Worm (Caenorhabditis elegans): ENCODE data around the gene D1005.6.

The D1005.6 gene

ce11 chrX:1486135-1486648, 21.6 kb upstream of the D1005.6 start, which contains the start of the genes D1005.10 and dhs-25:
D1005.10 (minus strand) TSS chrX:1486185.
dhs-25 (plus strand) TSS chrX:1486532.
- TF ChIP-seq fkh-10 (GFP tag; optimal IDR thresholded peaks at IDR 0.05), result no peak
- TF ChIP-seq R02D3.7 (tag; optimal IDR thresholded peaks at IDR 0.05), result no peak
- TF ChIP-seq skn-1 (tag; optimal IDR thresholded peaks at IDR 0.05), result peak; percentile 46
- TF ChIP-seq zag-1 (tag; optimal IDR thresholded peaks at IDR 0.05), result no peak
- TF ChIP-seq ceh-82 (tag; optimal IDR thresholded peaks at IDR 0.05), result no peak
- peak; percentile 84 for TF ChIP-seq pqm-1 (tag; optimal IDR thresholded peaks at IDR 0.05)
- no peak for TF ChIP-seq unc-62 (GFP tag; optimal IDR thresholded peaks at IDR 0.05)
- TF ChIP-seq nhr-43 (tag; optimal IDR thresholded peaks at IDR 0.05; ENCODE audit: poor library complexity, severe bottlenecking), result peak; percentile 84
- no peak for TF ChIP-seq nhr-77 (tag; optimal IDR thresholded peaks at IDR 0.05)
- no peak for TF ChIP-seq ceh-16 (tag; optimal IDR thresholded peaks at IDR 0.05)
- peak; percentile 59 for TF ChIP-seq hmg-11 (tag; optimal IDR thresholded peaks at IDR 0.05)
- TF ChIP-seq nfya-1 (tag; optimal IDR thresholded peaks at IDR 0.05; ENCODE audit: insufficient read depth), result peak; percentile 72
- TF ChIP-seq mml-1 (tag; optimal IDR thresholded peaks at IDR 0.05), result no peak
- no peak for TF ChIP-seq ztf-11 (tag; optimal IDR thresholded peaks at IDR 0.05)
- TF ChIP-seq nhr-25 (tag; optimal IDR thresholded peaks at IDR 0.05), result peak; percentile 91
- TF ChIP-seq fkh-2 (tag; optimal IDR thresholded peaks at IDR 0.05), result no peak
- no peak for TF ChIP-seq sea-2 (GFP tag; optimal IDR thresholded peaks at IDR 0.05)
- TF ChIP-seq ceh-9 (tag; optimal IDR thresholded peaks at IDR 0.05), result no peak
- TF ChIP-seq nhr-237 (tag; optimal IDR thresholded peaks at IDR 0.05), result no peak
- TF ChIP-seq unc-39 (tag; optimal IDR thresholded peaks at IDR 0.05), result no peak
- no peak for TF ChIP-seq elt-3 (tag; optimal IDR thresholded peaks at IDR 0.05)
- TF ChIP-seq lsy-12 (tag; optimal IDR thresholded peaks at IDR 0.05), result no peak
- TF ChIP-seq elt-2 (tag; optimal IDR thresholded peaks at IDR 0.05), result peak; percentile 91
- no peak for TF ChIP-seq nhr-11 (tag; optimal IDR thresholded peaks at IDR 0.05)
- TF ChIP-seq jun-1 (tag; optimal IDR thresholded peaks at IDR 0.05), result peak; percentile 68
- no peak for TF ChIP-seq daf-12 (tag; optimal IDR thresholded peaks at IDR 0.05)
- TF ChIP-seq egl-5 (tag; optimal IDR thresholded peaks at IDR 0.05), result no peak
- TF ChIP-seq lin-15B (tag; optimal IDR thresholded peaks at IDR 0.05), result no peak
- peak; percentile 88 for TF ChIP-seq pha-4 (tag; optimal IDR thresholded peaks at IDR 0.05)
- no peak for TF ChIP-seq elt-1 (tag; optimal IDR thresholded peaks at IDR 0.05)
- no peak for TF ChIP-seq egl-27 (tag; optimal IDR thresholded peaks at IDR 0.05)
- peak; percentile 46 for TF ChIP-seq lin-39 (tag; optimal IDR thresholded peaks at IDR 0.05)
- TF ChIP-seq eor-1 (tag; optimal IDR thresholded peaks at IDR 0.05), result no peak
- no peak for TF ChIP-seq snpc-4 (tag; optimal IDR thresholded peaks at IDR 0.05)
- peak; percentile 81 for TF ChIP-seq ceh-28 (tag; optimal IDR thresholded peaks at IDR 0.05)
- TF ChIP-seq mdl-1 (tag; optimal IDR thresholded peaks at IDR 0.05), result no peak
- TF ChIP-seq ztf-4 (tag; optimal IDR thresholded peaks at IDR 0.05), result peak; percentile 4
- TF ChIP-seq tbx-2 (tag; optimal IDR thresholded peaks at IDR 0.05), result no peak
- no peak for TF ChIP-seq nhr-28 (tag; optimal IDR thresholded peaks at IDR 0.05)
- TF ChIP-seq nhr-23 (tag; optimal IDR thresholded peaks at IDR 0.05), result peak; percentile 84
- TF ChIP-seq nhr-12 (tag; optimal IDR thresholded peaks at IDR 0.05), result no peak
- peak; percentile 1 for TF ChIP-seq fos-1 (tag; optimal IDR thresholded peaks at IDR 0.05)
- TF ChIP-seq aly-2 (tag; optimal IDR thresholded peaks at IDR 0.05), result no peak
- no peak for TF ChIP-seq ama-1 (optimal IDR thresholded peaks at IDR 0.05)
- TF ChIP-seq nhr-76 (tag; optimal IDR thresholded peaks at IDR 0.05), result no peak
- no peak for TF ChIP-seq nhr-67 (tag; optimal IDR thresholded peaks at IDR 0.05)
- TF ChIP-seq ZK546.5 (tag; optimal IDR thresholded peaks at IDR 0.05), result no peak
